Fruit fly (Drosophila melanogaster) whole organism, wandering third instar larva: Measurements from ENCODE around the gene CG33700.

ENCODE experiments used
- Abd-B ChIP-seq: fragments of >200 bp; optimal IDR thresholded peaks from 2 replicates; lab custom pipeline; 2017; ENCODE audit warnings: missing biosample characterization, missing genetic modification characterization
- CG32264 ChIP-seq: fragments of 200-800 bp; sonication (Bioruptor generic); optimal IDR thresholded peaks from 2 replicates; lab custom pipeline; 2016; ENCODE audit warnings: missing biosample characterization, missing genetic modification characterization
- Hnf4 ChIP-seq: fragments of 200-800 bp; sonication (Bioruptor generic); optimal IDR thresholded peaks from 2 replicates; lab custom pipeline; 2016; ENCODE audit warnings: missing biosample characterization, mild to moderate bottlenecking, missing genetic modification characterization
- Hr78 ChIP-seq: fragments of >200 bp; optimal IDR thresholded peaks from 2 replicates; lab custom pipeline; 2017; ENCODE audit warnings: missing biosample characterization, missing genetic modification characterization
- Mio ChIP-seq: sonication (Bioruptor generic); optimal IDR thresholded peaks from 2 replicates; lab custom pipeline; 2016; ENCODE audit warnings: missing biosample characterization, missing genetic modification characterization
- Myc ChIP-seq: fragments of >200 bp; optimal IDR thresholded peaks from 2 replicates; lab custom pipeline; 2017
- OdsH ChIP-seq: fragments of 200-800 bp; sonication (Bioruptor generic); optimal IDR thresholded peaks from 2 replicates; lab custom pipeline; 2016; ENCODE audit warnings: missing biosample characterization, mild to moderate bottlenecking, missing genetic modification characterization
- Vsx2 ChIP-seq: fragments of 200-300, 225-300 bp; sonication (Bioruptor generic); optimal IDR thresholded peaks from 2 replicates; lab custom pipeline; 2018; ENCODE audit warnings: missing biosample characterization, missing genetic modification characterization; ENCODE audit not compliant: partially characterized antibody
- dsf ChIP-seq: sonication (Bioruptor generic); optimal IDR thresholded peaks from 2 replicates; lab custom pipeline; 2016; ENCODE audit warnings: missing biosample characterization, missing genetic modification characterization, borderline replicate concordance
- ey ChIP-seq: fragments of 200-800 bp; sonication (Bioruptor generic); optimal IDR thresholded peaks from 2 replicates; lab custom pipeline; 2016; ENCODE audit warnings: missing biosample characterization, missing genetic modification characterization
- foxo ChIP-seq, 2 experiments: fragments of 200-800 bp; sonication (Bioruptor generic); optimal IDR thresholded peaks; 2 replicates in 1 of 2; 3 replicates in 1 of 2; lab custom pipeline; 2016 to 2017; ENCODE audit warnings: missing biosample characterization in 2 of 2, missing genetic modification characterization in 2 of 2
- pan ChIP-seq: fragments of >200 bp; optimal IDR thresholded peaks from 2 replicates; lab custom pipeline; 2017
- psq ChIP-seq: fragments of 200-800 bp; sonication (Bioruptor generic); optimal IDR thresholded peaks from 3 replicates; lab custom pipeline; 2017; ENCODE audit warnings: missing biosample characterization, mild to moderate bottlenecking, missing genetic modification characterization, moderate library complexity
- tai ChIP-seq: sonication (Bioruptor generic); optimal IDR thresholded peaks from 2 replicates; lab custom pipeline; 2016; ENCODE audit warnings: missing biosample characterization, missing genetic modification characterization

DNA sequence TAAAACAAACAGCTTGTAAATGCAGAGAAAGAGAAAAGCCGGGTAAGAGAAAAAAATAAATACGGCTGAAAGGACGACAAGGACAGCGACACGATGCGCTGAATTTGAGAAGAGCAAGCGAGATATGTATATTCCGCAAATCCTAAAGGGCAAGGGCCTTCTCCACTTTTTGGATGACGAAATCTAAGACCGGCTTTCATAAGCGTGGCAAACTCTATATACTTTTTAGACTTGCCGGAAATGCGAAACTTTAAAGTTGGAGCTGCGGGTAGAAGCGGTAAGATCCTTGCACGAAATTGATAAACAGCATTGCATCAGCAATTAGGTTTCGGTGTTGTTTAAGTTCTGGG lies 19.7 kb downstream of the CG33700 start:
- TF ChIP-seq Myc: no peak
- TF ChIP-seq Mio (GFP tag; lab: Kevin White, UChicago): no peak
- no peak for TF ChIP-seq dsf
- TF ChIP-seq Hr78 (GFP tag; lab: Kevin White, UChicago): no peak
- no peak for TF ChIP-seq foxo (GFP tag; optimal IDR thresholded peaks at IDR 0.05; lab: Kevin White, UChicago)
- TF ChIP-seq psq (GFP tag; lab: Kevin White, UChicago): no peak
- no peak for TF ChIP-seq ey
- TF ChIP-seq Abd-B (GFP tag; lab: Kevin White, UChicago): no peak
- no peak for TF ChIP-seq Hnf4 (GFP tag; lab: Kevin White, UChicago)
- TF ChIP-seq tai (GFP tag; lab: Kevin White, UChicago): no peak
- TF ChIP-seq pan (lab: Kevin White, UChicago): no peak
- no peak for TF ChIP-seq OdsH
- no peak for TF ChIP-seq Vsx2 (GFP tag; lab: Kevin White, UChicago)
- no peak for TF ChIP-seq CG32264 (GFP tag; lab: Kevin White, UChicago)
